Worm (Caenorhabditis elegans): Measurements from ENCODE around the gene F09E10.6.

Gene F09E10.6

DNA sequence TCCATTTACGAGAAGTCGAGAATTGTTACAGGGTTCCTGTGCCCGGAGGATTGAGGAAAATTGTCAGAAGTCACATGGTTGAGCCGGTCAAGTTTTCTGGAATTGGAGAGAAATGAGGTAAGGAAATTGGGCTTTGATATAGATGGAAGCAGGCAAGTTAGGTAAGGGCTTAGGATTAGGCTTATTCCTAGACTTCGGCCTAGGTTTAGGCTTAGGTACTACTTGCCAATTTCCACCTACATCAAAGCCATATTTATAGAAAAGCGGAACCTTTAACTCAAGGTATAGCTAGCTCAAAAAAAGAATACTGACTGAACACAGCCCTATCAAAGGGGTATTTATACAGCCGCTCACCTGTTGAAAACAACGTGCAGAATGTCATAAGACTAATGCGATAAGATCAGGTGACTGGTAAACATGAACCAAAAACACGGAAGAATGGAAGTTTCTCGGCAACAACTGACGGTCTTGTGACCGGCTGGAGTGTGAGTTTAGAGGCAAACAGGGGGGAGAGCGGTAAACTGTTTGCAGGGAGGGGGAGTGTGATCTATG is 7.1 kb upstream of the F09E10.6 start:
- TF ChIP-seq mep-1 (tag; optimal IDR thresholded peaks at IDR 0.05) (no peak), hlh-1 (tag; optimal IDR thresholded peaks at IDR 0.05) (peak; percentile 42), flh-1 (GFP tag; optimal IDR thresholded peaks at IDR 0.05) (no peak), elt-1 (tag; optimal IDR thresholded peaks at IDR 0.05; ENCODE audit: borderline replicate concordance, insufficient read depth) (no peak), pha-4 (tag; optimal IDR thresholded peaks at IDR 0.05) (no peak), sptf-1 (tag; optimal IDR thresholded peaks at IDR 0.05) (no peak), blmp-1 (tag; optimal IDR thresholded peaks at IDR 0.05) (no peak), drap-1 (GFP tag; optimal IDR thresholded peaks at IDR 0.05) (no peak)

DNA sequence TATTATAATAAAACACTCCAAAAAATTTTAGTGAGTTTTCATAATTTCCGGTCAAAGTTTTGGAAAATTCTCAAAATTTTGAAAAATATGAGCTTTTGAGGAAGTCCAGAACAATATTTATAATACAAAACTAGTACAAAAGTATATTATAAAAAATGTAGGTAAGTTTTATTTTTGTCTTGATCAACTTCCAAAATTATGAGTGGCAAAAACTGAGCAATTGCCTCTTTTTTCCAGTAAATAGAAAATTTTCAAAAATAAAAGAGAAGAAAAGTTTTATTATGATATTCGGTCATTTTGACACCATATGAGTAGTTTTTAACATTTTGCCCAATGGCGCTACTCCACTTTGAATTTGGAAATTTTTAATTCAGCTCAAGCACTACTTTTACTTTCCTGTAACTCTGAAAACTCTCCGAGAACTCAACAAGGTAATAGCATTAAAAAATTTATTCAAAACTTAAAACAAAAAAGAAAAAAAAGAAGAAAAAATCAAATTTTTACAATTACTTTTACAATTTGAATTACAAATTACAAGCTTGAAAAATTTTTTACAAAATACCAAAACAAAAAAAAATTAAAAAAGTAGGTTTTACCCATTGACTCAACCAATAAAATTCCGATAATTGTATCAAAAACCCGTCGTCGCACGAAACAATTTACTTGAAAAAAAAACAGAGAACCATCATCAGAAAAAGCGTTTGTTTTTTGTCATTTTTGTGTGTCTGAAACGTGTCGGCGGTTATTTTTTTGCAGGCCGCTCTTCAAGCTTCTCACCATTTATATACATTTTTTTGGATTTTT is 6.4 kb upstream of the F09E10.6 start:
- TF ChIP-seq ces-1 (GFP tag; optimal IDR thresholded peaks at IDR 0.05) (no peak), nhr-76 (tag; optimal IDR thresholded peaks at IDR 0.05) (no peak), sem-2 (GFP tag; optimal IDR thresholded peaks at IDR 0.05) (no peak), M03D4.4 (tag; optimal IDR thresholded peaks at IDR 0.05) (no peak), nhr-2 (tag; optimal IDR thresholded peaks at IDR 0.05) (no peak), ham-2 (GFP tag; optimal IDR thresholded peaks at IDR 0.05) (no peak), ceh-83 (GFP tag; optimal IDR thresholded peaks at IDR 0.05) (no peak), snpc-4 (tag; optimal IDR thresholded peaks at IDR 0.05) (no peak), sptf-1 (tag; optimal IDR thresholded peaks at IDR 0.05) (no peak), tbx-8 (GFP tag; optimal IDR thresholded peaks at IDR 0.05) (no peak), lin-32 (GFP tag; optimal IDR thresholded peaks at IDR 0.05) (no peak), zip-8 (tag; optimal IDR thresholded peaks at IDR 0.05) (no peak), blmp-1 (tag; optimal IDR thresholded peaks at IDR 0.05) (no peak), nhr-28 (tag; optimal IDR thresholded peaks at IDR 0.05) (no peak), pha-4 (tag; optimal IDR thresholded peaks at IDR 0.05) (no peak), bed-3 (GFP tag; optimal IDR thresholded peaks at IDR 0.05) (no peak)

DNA sequence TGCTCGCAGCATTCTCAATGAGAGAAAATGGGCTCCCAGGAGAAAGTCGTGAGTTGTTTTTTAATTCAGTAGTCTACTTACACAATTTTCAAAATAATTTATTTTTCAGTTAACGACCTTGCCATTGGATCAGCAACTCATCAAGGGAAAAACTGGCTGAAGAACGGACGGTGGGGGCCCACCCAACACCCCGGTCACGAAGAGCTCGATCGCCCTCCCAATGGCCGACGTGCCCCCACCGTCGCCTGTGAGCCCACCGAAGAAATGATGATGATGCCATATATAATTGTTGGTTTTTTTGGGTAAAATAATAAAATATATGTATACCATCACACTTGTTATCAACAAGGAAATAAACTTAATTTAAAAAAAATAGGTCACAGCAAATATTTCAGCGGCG is 5.4 kb upstream of the F09E10.6 start:
- TF ChIP-seq unc-39 (tag; optimal IDR thresholded peaks at IDR 0.05) (no peak), mls-2 (tag; optimal IDR thresholded peaks at IDR 0.05) (no peak), sem-2 (GFP tag; optimal IDR thresholded peaks at IDR 0.05) (no peak), drap-1 (GFP tag; optimal IDR thresholded peaks at IDR 0.05) (no peak), lin-32 (GFP tag; optimal IDR thresholded peaks at IDR 0.05) (no peak), ceh-39 (tag; optimal IDR thresholded peaks at IDR 0.05) (no peak), ceh-43 (GFP tag; optimal IDR thresholded peaks at IDR 0.05) (no peak), nhr-2 (tag; optimal IDR thresholded peaks at IDR 0.05) (no peak), snpc-4 (tag; optimal IDR thresholded peaks at IDR 0.05) (no peak), nhr-28 (tag; optimal IDR thresholded peaks at IDR 0.05) (no peak), cnd-1 (tag; optimal IDR thresholded peaks at IDR 0.05) (no peak), elt-3 (tag; optimal IDR thresholded peaks at IDR 0.05) (no peak), hlh-1 (tag; optimal IDR thresholded peaks at IDR 0.05) (no peak), mab-5 (tag; optimal IDR thresholded peaks at IDR 0.05) (no peak), unc-62 (GFP tag; optimal IDR thresholded peaks at IDR 0.05) (no peak), zip-8 (tag; optimal IDR thresholded peaks at IDR 0.05) (no peak), unc-120 (tag; optimal IDR thresholded peaks at IDR 0.05; ENCODE audit: poor library complexity, severe bottlenecking) (no peak), nhr-76 (tag; optimal IDR thresholded peaks at IDR 0.05) (no peak), elt-1 (tag; optimal IDR thresholded peaks at IDR 0.05; ENCODE audit: borderline replicate concordance, insufficient read depth) (no peak)

DNA sequence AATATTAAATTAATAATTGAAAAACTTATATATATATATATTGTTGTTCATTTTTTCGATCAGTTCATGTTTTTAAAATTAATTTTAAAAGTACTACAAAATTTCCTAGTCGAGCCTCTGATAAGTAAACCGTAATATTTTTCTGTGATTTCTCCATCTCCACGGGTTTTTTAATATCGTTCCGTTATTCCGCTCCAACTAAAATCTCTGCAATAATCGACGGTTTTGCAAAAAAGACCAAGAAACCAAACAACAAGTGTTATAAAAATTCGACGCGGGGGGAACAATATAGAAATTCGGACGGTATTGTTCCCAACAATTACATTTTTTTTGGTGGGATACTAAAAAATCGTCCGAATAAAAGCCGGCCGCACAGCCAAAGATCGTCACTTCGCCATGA is 5.0 kb upstream of the F09E10.6 start, which contains the start of gene F09E10.1:
Gene F09E10.1 (plus strand): TSS at position 301 of the 400 bp plus-strand sequence.
- no peak for TF ChIP-seq mls-2 (tag; optimal IDR thresholded peaks at IDR 0.05)
- TF ChIP-seq blmp-1 (tag; optimal IDR thresholded peaks at IDR 0.05) = no peak
- TF ChIP-seq tbx-8 (GFP tag; optimal IDR thresholded peaks at IDR 0.05) = no peak
- TF ChIP-seq nhr-2 (tag; optimal IDR thresholded peaks at IDR 0.05) = no peak
- no peak for TF ChIP-seq unc-39 (tag; optimal IDR thresholded peaks at IDR 0.05)
- no peak for TF ChIP-seq cnd-1 (tag; optimal IDR thresholded peaks at IDR 0.05)
- no peak for TF ChIP-seq unc-62 (GFP tag; optimal IDR thresholded peaks at IDR 0.05)
- no peak for TF ChIP-seq nhr-76 (tag; optimal IDR thresholded peaks at IDR 0.05)
- no peak for TF ChIP-seq flh-1 (GFP tag; optimal IDR thresholded peaks at IDR 0.05)
